Fruit fly (Drosophila melanogaster): ENCODE results near the gene galectin.

The galectin gene

dm6 chr2L:67279-67657, 4.3 kb upstream of the galectin start:
- TF ChIP-seq Dif (GFP tag; optimal IDR thresholded peaks at IDR 0.05; ENCODE audit: partially characterized antibody) (peak; percentile 16), dl (GFP tag; optimal IDR thresholded peaks at IDR 0.05; ENCODE audit: insufficient read depth in 1 of 2, partially characterized antibody in 2 of 2) (peak in 1 of 2 experiments; percentile 37), sage (GFP tag; optimal IDR thresholded peaks at IDR 0.05) (peak; percentile 6), lola (GFP tag; optimal IDR thresholded peaks at IDR 0.05) (no peak), rgr (GFP tag; optimal IDR thresholded peaks at IDR 0.05) (no peak)

dm6 chr2L:69560-69959, 2.0 kb upstream of the galectin start:
- no peak for TF ChIP-seq pan (optimal IDR thresholded peaks at IDR 0.05)
- TF ChIP-seq Rel (GFP tag; optimal IDR thresholded peaks at IDR 0.05): no peak
- peak; percentile 92 for TF ChIP-seq Rel (tag; optimal IDR thresholded peaks at IDR 0.05)

dm6 chr2L:71869-72751, 553 bp downstream of the galectin start:
- peak in 1 of 2 experiments; percentile 4 for TF ChIP-seq foxo (GFP tag; optimal IDR thresholded peaks at IDR 0.05)
- TF ChIP-seq dl (GFP tag; optimal IDR thresholded peaks at IDR 0.05; ENCODE audit: insufficient read depth in 1 of 2, partially characterized antibody in 2 of 2): peak; percentile 29 to 35
- no peak for TF ChIP-seq Dfd (GFP tag; optimal IDR thresholded peaks at IDR 0.05)
- peak; percentile 23 for TF ChIP-seq Vsx2 (GFP tag; optimal IDR thresholded peaks at IDR 0.05; ENCODE audit: partially characterized antibody)
- no peak for TF ChIP-seq br (GFP tag; optimal IDR thresholded peaks at IDR 0.05)
- no peak for TF ChIP-seq CrebA (GFP tag; optimal IDR thresholded peaks at IDR 0.05; ENCODE audit: borderline replicate concordance)
- peak; percentile 64 for TF ChIP-seq Dif (GFP tag; optimal IDR thresholded peaks at IDR 0.05; ENCODE audit: partially characterized antibody)
- TF ChIP-seq tai (GFP tag; optimal IDR thresholded peaks at IDR 0.05): no peak
- no peak for TF ChIP-seq Mio (GFP tag; optimal IDR thresholded peaks at IDR 0.05)
- no peak for TF ChIP-seq Hnf4 (GFP tag; optimal IDR thresholded peaks at IDR 0.05)
- TF ChIP-seq CG9705 (GFP tag; optimal IDR thresholded peaks at IDR 0.05): no peak
- no peak for TF ChIP-seq sv (GFP tag; optimal IDR thresholded peaks at IDR 0.05)
- peak; percentile 7 for TF ChIP-seq brk (GFP tag; optimal IDR thresholded peaks at IDR 0.05)
- TF ChIP-seq HLH106 (tag; optimal IDR thresholded peaks at IDR 0.05): no peak
- no peak for TF ChIP-seq sage (GFP tag; optimal IDR thresholded peaks at IDR 0.05)
- TF ChIP-seq Sp1 (GFP tag; optimal IDR thresholded peaks at IDR 0.05): peak; percentile 31
- TF ChIP-seq CG32264 (GFP tag; optimal IDR thresholded peaks at IDR 0.05): no peak
- no peak for TF ChIP-seq Myc (optimal IDR thresholded peaks at IDR 0.05)
- TF ChIP-seq Abd-B (GFP tag; optimal IDR thresholded peaks at IDR 0.05): no peak
- TF ChIP-seq ey (GFP tag; optimal IDR thresholded peaks at IDR 0.05): no peak
- no peak for TF ChIP-seq Hr83 (GFP tag; optimal IDR thresholded peaks at IDR 0.05; ENCODE audit: poor library complexity, severe bottlenecking)
- TF ChIP-seq OdsH (GFP tag; optimal IDR thresholded peaks at IDR 0.05): peak; percentile 30
- no peak for TF ChIP-seq dmrt93B (GFP tag; optimal IDR thresholded peaks at IDR 0.05)
- TF ChIP-seq Hr78 (GFP tag; optimal IDR thresholded peaks at IDR 0.05): no peak
- TF ChIP-seq Jra (GFP tag; optimal IDR thresholded peaks at IDR 0.05): no peak
- no peak for TF ChIP-seq h (GFP tag; optimal IDR thresholded peaks at IDR 0.05)
- TF ChIP-seq Rel (GFP tag; optimal IDR thresholded peaks at IDR 0.05): no peak
- TF ChIP-seq Rel (tag; optimal IDR thresholded peaks at IDR 0.05): peak; percentile 18
- TF ChIP-seq GATAd (GFP tag; optimal IDR thresholded peaks at IDR 0.05): no peak
- TF ChIP-seq rgr (GFP tag; optimal IDR thresholded peaks at IDR 0.05): peak; percentile 19
- TF ChIP-seq woc (GFP tag; optimal IDR thresholded peaks at IDR 0.05): no peak

dm6 chr2L:72752-73435, 1.3 kb downstream of the galectin start:
- TF ChIP-seq Myc (optimal IDR thresholded peaks at IDR 0.05): peak; percentile 80
- TF ChIP-seq GATAd (GFP tag; optimal IDR thresholded peaks at IDR 0.05): no peak
- TF ChIP-seq sage (GFP tag; optimal IDR thresholded peaks at IDR 0.05): no peak
- TF ChIP-seq Mio (GFP tag; optimal IDR thresholded peaks at IDR 0.05): no peak
- peak; percentile 64 for TF ChIP-seq Hnf4 (GFP tag; optimal IDR thresholded peaks at IDR 0.05)
- TF ChIP-seq sv (GFP tag; optimal IDR thresholded peaks at IDR 0.05): peak; percentile 45
- no peak for TF ChIP-seq jim (GFP tag; optimal IDR thresholded peaks at IDR 0.05)
- no peak for TF ChIP-seq CG9705 (GFP tag; optimal IDR thresholded peaks at IDR 0.05)
- no peak for TF ChIP-seq pan (optimal IDR thresholded peaks at IDR 0.05)
- peak; percentile 65 for TF ChIP-seq brk (GFP tag; optimal IDR thresholded peaks at IDR 0.05)
- TF ChIP-seq woc (GFP tag; optimal IDR thresholded peaks at IDR 0.05): no peak
- TF ChIP-seq Dif (GFP tag; optimal IDR thresholded peaks at IDR 0.05; ENCODE audit: partially characterized antibody): no peak
- TF ChIP-seq fru (GFP tag; optimal IDR thresholded peaks at IDR 0.05): peak; percentile 79
- TF ChIP-seq Abd-B (GFP tag; optimal IDR thresholded peaks at IDR 0.05): no peak
- no peak for TF ChIP-seq Rel (GFP tag; optimal IDR thresholded peaks at IDR 0.05)
- peak; percentile 89 for TF ChIP-seq Rel (tag; optimal IDR thresholded peaks at IDR 0.05)
- no peak for TF ChIP-seq lola (GFP tag; optimal IDR thresholded peaks at IDR 0.05)
- no peak for TF ChIP-seq Dfd (GFP tag; optimal IDR thresholded peaks at IDR 0.05)
- TF ChIP-seq CrebA (GFP tag; optimal IDR thresholded peaks at IDR 0.05; ENCODE audit: borderline replicate concordance): no peak
- no peak for TF ChIP-seq dsf (GFP tag; optimal IDR thresholded peaks at IDR 0.05; ENCODE audit: borderline replicate concordance)
- TF ChIP-seq dmrt93B (GFP tag; optimal IDR thresholded peaks at IDR 0.05): no peak
- peak; percentile 76 for TF ChIP-seq Hr83 (GFP tag; optimal IDR thresholded peaks at IDR 0.05; ENCODE audit: poor library complexity, severe bottlenecking)
- TF ChIP-seq N (GFP tag; optimal IDR thresholded peaks at IDR 0.05): no peak
- TF ChIP-seq dl (GFP tag; optimal IDR thresholded peaks at IDR 0.05; ENCODE audit: insufficient read depth in 1 of 2, partially characterized antibody in 2 of 2): no peak
- peak; percentile 94 for TF ChIP-seq psq (GFP tag; optimal IDR thresholded peaks at IDR 0.05)
- TF ChIP-seq foxo (GFP tag; optimal IDR thresholded peaks at IDR 0.05): peak in 1 of 2 experiments; percentile 57
- no peak for TF ChIP-seq CG32264 (GFP tag; optimal IDR thresholded peaks at IDR 0.05)
- TF ChIP-seq ey (GFP tag; optimal IDR thresholded peaks at IDR 0.05): peak; percentile 19

Measured in whole organism, wandering third instar larva.